Worm (Caenorhabditis elegans) whole organism, L2 larva: Measurements from ENCODE around the gene cutl-24.

Experiments
- aly-2 ChIP-seq: fragments of 150-350 bp; optimal IDR thresholded peaks from 2 replicates; lab custom pipeline; 2014; ENCODE audit warnings: missing biosample characterization, missing genetic modification characterization
- ama-1 ChIP-seq: fragments of 150-350 bp; optimal IDR thresholded peaks from 2 replicates; lab custom pipeline; 2018; ENCODE audit warnings: inconsistent platforms
- egl-27 ChIP-seq: sonication (generic microtip); optimal IDR thresholded peaks from 3 replicates; lab custom pipeline; 2017; ENCODE audit warnings: missing biosample characterization, missing genetic modification reagents, missing genetic modification characterization
- mdl-1 ChIP-seq, 2 experiments: fragments of 150-350 bp in 1 of 2; sonication (generic microtip) in 1 of 2; optimal IDR thresholded peaks; 2 replicates each; lab custom pipeline; 2017; ENCODE audit warnings: missing biosample characterization in 2 of 2, missing genetic modification characterization in 2 of 2
- skn-1 ChIP-seq: sonication (generic microtip); optimal IDR thresholded peaks from 2 replicates; lab custom pipeline; 2017; ENCODE audit warnings: missing biosample characterization, missing genetic modification characterization

DNA sequence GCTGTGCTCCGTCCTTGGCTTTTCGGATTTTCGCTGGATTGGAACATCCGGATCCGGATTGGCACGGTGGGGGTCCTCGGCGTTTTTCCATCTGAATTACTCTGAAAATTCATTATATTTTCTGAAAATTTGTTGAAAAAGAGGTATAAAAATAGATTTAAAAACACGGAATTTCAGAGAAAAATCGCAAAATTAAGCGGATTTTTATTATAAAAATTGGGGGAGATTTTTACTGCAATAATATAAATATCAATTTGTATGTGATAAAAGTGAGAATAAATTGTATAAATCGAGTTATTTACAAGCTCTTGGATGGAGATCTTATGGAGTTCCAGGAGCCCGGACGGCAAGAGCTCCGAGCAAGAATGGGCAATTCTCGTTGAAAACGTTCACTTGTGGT lies 43.3 kb upstream of the cutl-24 start, which contains the start of gene tut-1:
- no peak for TF ChIP-seq ama-1 (lab: Kevin White, UChicago)
- no peak for TF ChIP-seq skn-1 (tag; lab: Kevin White, UChicago)
- no peak for TF ChIP-seq aly-2 (tag; lab: Kevin White, UChicago)
- no peak for TF ChIP-seq mdl-1 (tag; optimal IDR thresholded peaks at IDR 0.05; lab: Kevin White, UChicago)
- TF ChIP-seq egl-27 = no peak
